Worm (Caenorhabditis elegans) whole organism, midembryonic: ENCODE measurements around the gene lgc-19.

Experiments
- flt-1 ChIP-seq: fragments of 200-800 bp; sonication (Bioruptor generic); IDR thresholded peaks from 2 replicates; pipeline ENCODE4 v1.3.6; 2022; ENCODE audit warnings: missing genetic modification characterization, missing compliant biosample characterization
- klf-2 ChIP-seq: fragments of 200-800 bp; sonication (Bioruptor generic); conservative IDR thresholded peaks from 2 replicates; pipeline ENCODE4 v1.3.6; 2022; ENCODE audit warnings: missing genetic modification reagents, missing genetic modification characterization, missing compliant biosample characterization
- ref-1 ChIP-seq: fragments of 200-800 bp; sonication (Bioruptor generic); conservative IDR thresholded peaks from 2 replicates; pipeline ENCODE4 v1.3.6; 2022; ENCODE audit warnings: missing genetic modification reagents, missing genetic modification characterization, missing compliant biosample characterization
- ztf-29 ChIP-seq: fragments of 200-800 bp; sonication (Bioruptor generic); IDR thresholded peaks from 2 replicates; pipeline ENCODE4 v1.3.6; 2022; ENCODE audit warnings: missing genetic modification reagents, missing genetic modification characterization, missing compliant biosample characterization

- TF ChIP-seq flt-1 (GFP tag; lab: Robert Waterston, UW), result no peak
- 0 out of 2 replicates have a peak, but pooled peaks have one; percentile 20 for TF ChIP-seq ref-1 (GFP tag; lab: Robert Waterston, UW)
- 0 out of 2 replicates have a peak, but pooled peaks have one; percentile 36 for TF ChIP-seq ztf-29 (GFP tag; lab: Robert Waterston, UW)
- no peak for TF ChIP-seq klf-2 (GFP tag; lab: Robert Waterston, UW)
Measured at ce11 chrIV:15931833-15932232, 30.7 kb downstream of the lgc-19 start.
